Fruit fly (Drosophila melanogaster) whole organism, embryonic: ENCODE data around the gene CG32647.

Experiments used
- Adf1 ChIP-seq: fragments of 200-800 bp; sonication (Bioruptor generic); IDR thresholded peaks from 2 replicates; pipeline ENCODE4 v1.3.6; 2022; ENCODE audit warnings: missing biosample characterization, missing genetic modification characterization
- Atf6 ChIP-seq: fragments of 200-800 bp; sonication (Bioruptor generic); IDR thresholded peaks from 2 replicates; pipeline ENCODE4 v1.3.6; 2022; ENCODE audit warnings: missing biosample characterization, missing genetic modification characterization
- CG11085 ChIP-seq: fragments of 200-800 bp; sonication (Bioruptor generic); IDR thresholded peaks from 2 replicates; pipeline ENCODE4 v1.3.6; 2022; ENCODE audit warnings: missing biosample characterization, missing genetic modification characterization
- CG1233 ChIP-seq: fragments of 200-800 bp; sonication (Bioruptor generic); optimal IDR thresholded peaks from 4 replicates; lab custom pipeline; 2018; ENCODE audit warnings: missing biosample characterization, mild to moderate bottlenecking, missing genetic modification characterization
- CG12391 ChIP-seq: fragments of 200-800 bp; sonication (Bioruptor generic); optimal IDR thresholded peaks from 3 replicates; lab custom pipeline; 2018; ENCODE audit warnings: missing biosample characterization, mild to moderate bottlenecking, missing genetic modification characterization, moderate library complexity
- CG12769 ChIP-seq: fragments of 200-800 bp; sonication (Bioruptor generic); optimal IDR thresholded peaks from 2 replicates; lab custom pipeline; 2019; ENCODE audit warnings: missing biosample characterization, mild to moderate bottlenecking, missing genetic modification characterization, moderate library complexity
- CG13894 ChIP-seq: fragments of 200-800 bp; sonication (Bioruptor generic); optimal IDR thresholded peaks from 3 replicates; lab custom pipeline; 2018; ENCODE audit warnings: missing biosample characterization, mild to moderate bottlenecking, missing genetic modification characterization, moderate library complexity
- CG14860 ChIP-seq: fragments of 200-800 bp; sonication (Bioruptor generic); IDR thresholded peaks from 3 replicates; pipeline ENCODE4 v1.3.6; 2022; ENCODE audit warnings: missing biosample characterization, missing genetic modification characterization; ENCODE audit not compliant: partially characterized antibody
- CG15073 ChIP-seq: fragments of 200-800 bp; sonication (Bioruptor generic); optimal IDR thresholded peaks from 2 replicates; lab custom pipeline; 2016; ENCODE audit warnings: missing biosample characterization, missing genetic modification characterization
- CG17328 ChIP-seq: fragments of 200-800 bp; sonication (Bioruptor generic); IDR thresholded peaks from 2 replicates; pipeline ENCODE4 v1.3.6; 2022; ENCODE audit warnings: missing biosample characterization, missing genetic modification characterization
- CG17385 ChIP-seq: fragments of 200-800 bp; sonication (Bioruptor generic); optimal IDR thresholded peaks from 3 replicates; lab custom pipeline; 2018; ENCODE audit warnings: missing biosample characterization, mild to moderate bottlenecking, missing genetic modification characterization
- CG17802 ChIP-seq: fragments of 200-800 bp; sonication (Bioruptor generic); optimal IDR thresholded peaks from 2 replicates; lab custom pipeline; 2018; ENCODE audit warnings: missing biosample characterization, mild to moderate bottlenecking, missing genetic modification characterization, moderate library complexity
- CG2199 ChIP-seq: fragments of 200-800 bp; sonication (Bioruptor generic); IDR thresholded peaks from 3 replicates; pipeline ENCODE4 v1.3.6; 2022; ENCODE audit warnings: missing biosample characterization, missing genetic modification characterization
- CG31365 ChIP-seq: fragments of 200-800 bp; sonication (Bioruptor generic); optimal IDR thresholded peaks from 2 replicates; lab custom pipeline; 2018; ENCODE audit warnings: missing biosample characterization, mild to moderate bottlenecking, missing genetic modification characterization
- CG3407 ChIP-seq: fragments of 200-800 bp; sonication (Bioruptor generic); optimal IDR thresholded peaks from 2 replicates; lab custom pipeline; 2018; ENCODE audit warnings: missing biosample characterization, mild to moderate bottlenecking, missing genetic modification characterization
- CG34422 ChIP-seq: fragments of 200-800 bp; sonication (Bioruptor generic); IDR thresholded peaks from 3 replicates; pipeline ENCODE4 v1.3.6; 2022; ENCODE audit warnings: missing biosample characterization, missing genetic modification characterization
- CG4730 ChIP-seq: fragments of 200-800 bp; sonication (Bioruptor generic); IDR thresholded peaks from 2 replicates; pipeline ENCODE4 v1.3.6; 2022; ENCODE audit warnings: missing biosample characterization, missing genetic modification characterization
- CG8290 ChIP-seq, 3 experiments: fragments of 200-800 bp; sonication (Bioruptor generic); optimal IDR thresholded peaks; 2 replicates each; lab custom pipeline; 2016 to 2019; ENCODE audit warnings: missing biosample characterization in 3 of 3, missing genetic modification characterization in 3 of 3, mild to moderate bottlenecking in 2 of 3, moderate library complexity in 1 of 3
- CG8765 ChIP-seq: fragments of 200-800 bp; sonication (Bioruptor generic); IDR thresholded peaks from 2 replicates; pipeline ENCODE4 v1.3.6; 2022; ENCODE audit warnings: missing biosample characterization, missing genetic modification characterization
- CG9437 ChIP-seq: fragments of 200-800 bp; sonication (Bioruptor generic); optimal IDR thresholded peaks from 2 replicates; lab custom pipeline; 2018; ENCODE audit warnings: missing biosample characterization, mild to moderate bottlenecking, missing genetic modification characterization
- Dbx ChIP-seq: fragments of 200-800 bp; sonication (Bioruptor generic); IDR thresholded peaks from 3 replicates; pipeline ENCODE4 v1.3.6; 2022; ENCODE audit warnings: missing biosample characterization, missing genetic modification characterization
- Dip2 ChIP-seq: fragments of 200-800 bp; sonication (Bioruptor generic); IDR thresholded peaks from 2 replicates; pipeline ENCODE4 v1.3.6; 2022; ENCODE audit warnings: missing biosample characterization, missing genetic modification characterization
- Doc2 ChIP-seq: fragments of 200-800 bp; sonication (Bioruptor generic); IDR thresholded peaks from 2 replicates; pipeline ENCODE4 v1.3.6; 2022; ENCODE audit warnings: missing biosample characterization, missing genetic modification characterization
- Doc3 ChIP-seq: fragments of 200-800 bp; sonication (Bioruptor generic); IDR thresholded peaks from 3 replicates; pipeline ENCODE4 v1.3.6; 2022; ENCODE audit warnings: missing biosample characterization, missing genetic modification characterization; ENCODE audit not compliant: partially characterized antibody
- Fer1 ChIP-seq: fragments of 200-800 bp; sonication (Bioruptor generic); optimal IDR thresholded peaks from 2 replicates; lab custom pipeline; 2017; ENCODE audit warnings: missing biosample characterization, mild to moderate bottlenecking, missing genetic modification characterization
- Med ChIP-seq: fragments of 200-800 bp; sonication (Bioruptor generic); peaks from one replicate; lab custom pipeline; 2016; ENCODE audit warnings: missing biosample characterization, missing genetic modification characterization, mild to moderate bottlenecking, inconsistent platforms, moderate library complexity
- Pdp1 ChIP-seq, 2 experiments: fragments of 200-800 bp; sonication (Bioruptor generic); optimal IDR thresholded peaks; 3 replicates each; lab custom pipeline; 2016; ENCODE audit warnings: missing biosample characterization in 2 of 2, missing genetic modification characterization in 2 of 2, mild to moderate bottlenecking in 1 of 2, moderate library complexity in 1 of 2
- Six4 ChIP-seq: fragments of 200-800 bp; sonication (Bioruptor generic); optimal IDR thresholded peaks from 2 replicates; lab custom pipeline; 2016; ENCODE audit warnings: missing biosample characterization, missing genetic modification characterization
- YL-1 ChIP-seq: fragments of 200-800 bp; sonication (Bioruptor generic); optimal IDR thresholded peaks from 3 replicates; lab custom pipeline; 2017; ENCODE audit warnings: missing biosample characterization, mild to moderate bottlenecking, missing genetic modification characterization
- abd-A ChIP-seq: fragments of 200-800 bp; sonication (Bioruptor generic); optimal IDR thresholded peaks from 3 replicates; lab custom pipeline; 2019; ENCODE audit warnings: missing biosample characterization, mild to moderate bottlenecking, missing genetic modification characterization, moderate library complexity
- cg ChIP-seq: fragments of 200-800 bp; sonication (Bioruptor generic); optimal IDR thresholded peaks from 3 replicates; lab custom pipeline; 2019; ENCODE audit warnings: missing biosample characterization, mild to moderate bottlenecking, missing genetic modification characterization, moderate library complexity
- chinmo ChIP-seq: fragments of 200-800 bp; sonication (Bioruptor generic); IDR thresholded peaks from 4 replicates; pipeline ENCODE4 v1.3.6; 2022; ENCODE audit warnings: missing biosample characterization, missing genetic modification characterization; ENCODE audit not compliant: partially characterized antibody
- chm ChIP-seq: fragments of 200-800 bp; sonication (Bioruptor generic); IDR thresholded peaks from 2 replicates; pipeline ENCODE4 v1.3.6; 2022; ENCODE audit warnings: missing biosample characterization, missing genetic modification characterization
- ci ChIP-seq: fragments of 200-800 bp; sonication (Bioruptor generic); IDR thresholded peaks from 3 replicates; pipeline ENCODE4 v1.3.6; 2022; ENCODE audit warnings: missing biosample characterization, missing genetic modification characterization
- dati ChIP-seq: fragments of 200-800 bp; sonication (Bioruptor generic); IDR thresholded peaks from 2 replicates; pipeline ENCODE4 v1.3.6; 2022; ENCODE audit warnings: missing biosample characterization, missing genetic modification characterization
- gsb ChIP-seq: fragments of 200-800 bp; sonication (Bioruptor generic); IDR thresholded peaks from 2 replicates; pipeline ENCODE4 v1.3.6; 2022; ENCODE audit warnings: missing biosample characterization, missing genetic modification characterization
- jigr1 ChIP-seq: fragments of 200-800 bp; sonication (Bioruptor generic); IDR thresholded peaks from 3 replicates; pipeline ENCODE4 v1.3.6; 2022; ENCODE audit warnings: missing biosample characterization, missing genetic modification characterization
- lab ChIP-seq: fragments of 200-800 bp; sonication (Bioruptor generic); optimal IDR thresholded peaks from 3 replicates; lab custom pipeline; 2017; ENCODE audit warnings: missing biosample characterization, missing genetic modification characterization, mild to moderate bottlenecking, moderate library complexity, missing genetic modification reagents
- mld ChIP-seq: fragments of 200-800 bp; sonication (Bioruptor generic); IDR thresholded peaks from 3 replicates; pipeline ENCODE4 v1.3.6; 2022; ENCODE audit warnings: missing biosample characterization, missing genetic modification characterization; ENCODE audit not compliant: partially characterized antibody
- onecut ChIP-seq: fragments of 200-800 bp; sonication (Bioruptor generic); IDR thresholded peaks from 2 replicates; pipeline ENCODE4 v1.3.6; 2022; ENCODE audit warnings: missing biosample characterization, missing genetic modification characterization
- pros ChIP-seq: fragments of 200-800 bp; sonication (Bioruptor generic); optimal IDR thresholded peaks from 3 replicates; lab custom pipeline; 2019; ENCODE audit warnings: missing biosample characterization, mild to moderate bottlenecking, missing genetic modification characterization, moderate library complexity
- run ChIP-seq: fragments of 200-800 bp; sonication (Bioruptor generic); optimal IDR thresholded peaks from 3 replicates; lab custom pipeline; 2018; ENCODE audit warnings: missing biosample characterization, mild to moderate bottlenecking, missing genetic modification characterization
- sd ChIP-seq: fragments of 200-800 bp; sonication (Bioruptor generic); optimal IDR thresholded peaks from 3 replicates; lab custom pipeline; 2018; ENCODE audit warnings: missing biosample characterization, mild to moderate bottlenecking, missing genetic modification characterization, moderate library complexity
- sens-2 ChIP-seq: fragments of 200-800 bp; sonication (Bioruptor generic); IDR thresholded peaks from 2 replicates; pipeline ENCODE4 v1.3.6; 2022; ENCODE audit warnings: missing biosample characterization, missing genetic modification characterization
- slp2 ChIP-seq: fragments of 200-800 bp; sonication (Bioruptor generic); optimal IDR thresholded peaks from 2 replicates; lab custom pipeline; 2016; ENCODE audit warnings: missing biosample characterization, missing genetic modification characterization
- sr ChIP-seq: fragments of 200-800 bp; sonication (Bioruptor generic); IDR thresholded peaks from 3 replicates; pipeline ENCODE4 v1.3.6; 2022; ENCODE audit warnings: missing biosample characterization, missing genetic modification characterization
- stc ChIP-seq: fragments of 200-800 bp; sonication (Bioruptor generic); IDR thresholded peaks from 2 replicates; pipeline ENCODE4 v1.3.6; 2022; ENCODE audit warnings: missing biosample characterization, missing genetic modification characterization
- twi ChIP-seq: fragments of 200-800 bp; optimal IDR thresholded peaks from 2 replicates; lab custom pipeline; 2019; ENCODE audit warnings: missing biosample characterization, mild to moderate bottlenecking, missing genetic modification characterization, moderate library complexity
- unpg ChIP-seq: fragments of 200-800 bp; sonication (Bioruptor generic); optimal IDR thresholded peaks from 3 replicates; lab custom pipeline; 2018; ENCODE audit warnings: missing biosample characterization, mild to moderate bottlenecking, missing genetic modification characterization, moderate library complexity
- vfl ChIP-seq: fragments of 200-800 bp; sonication (Bioruptor generic); optimal IDR thresholded peaks from 2 replicates; lab custom pipeline; 2016; ENCODE audit warnings: missing biosample characterization, missing genetic modification characterization
- zfh2 ChIP-seq: fragments of 200-800 bp; sonication (Bioruptor generic); optimal IDR thresholded peaks from 2 replicates; lab custom pipeline; 2016; ENCODE audit warnings: missing biosample characterization, missing genetic modification characterization

The CG32647 gene

dm6 chrX:12734354-12734709, 50.4 kb downstream of the CG32647 start (continued):
- TF ChIP-seq CG15073, result no peak
- no peak for TF ChIP-seq CG11085
- peak; percentile 27; the same call in 1 of the 4 replicates for TF ChIP-seq chinmo (GFP tag; lab: Robert Waterston, UW)
- 0 out of 3 replicates have a peak, but pooled peaks have one; percentile 26 for TF ChIP-seq CG2199 (GFP tag; lab: Robert Waterston, UW)
- peak; percentile 20; the same call in 1 of the 2 replicates for TF ChIP-seq stc (GFP tag; lab: Robert Waterston, UW)
- TF ChIP-seq CG17328, result no peak; the same call in 1 of the 2 replicates
- no peak for TF ChIP-seq CG17802 (tag; lab: Kevin White, UChicago)
- no peak for TF ChIP-seq slp2
- TF ChIP-seq Med, result peak; percentile 74
- no peak for TF ChIP-seq CG4730 (GFP tag; lab: Robert Waterston, UW)
- no peak for TF ChIP-seq mld (GFP tag; lab: Robert Waterston, UW)
- no peak for TF ChIP-seq YL-1 (GFP tag; lab: Kevin White, UChicago)
- no peak for TF ChIP-seq zfh2
- no peak for TF ChIP-seq run (tag; lab: Kevin White, UChicago)
- TF ChIP-seq CG31365, result no peak
- no peak for TF ChIP-seq CG12391
- TF ChIP-seq jigr1 (GFP tag; lab: Robert Waterston, UW), result no peak
- no peak for TF ChIP-seq CG17385 (GFP tag; lab: Kevin White, UChicago)
- no peak for TF ChIP-seq Six4
- no peak for TF ChIP-seq unpg (GFP tag; lab: Kevin White, UChicago)
- no peak for TF ChIP-seq CG9437 (GFP tag; lab: Kevin White, UChicago)
- TF ChIP-seq CG14860 (GFP tag; lab: Robert Waterston, UW), result no peak
- no peak for TF ChIP-seq vfl

- TF ChIP-seq CG3407 (GFP tag; lab: Kevin White, UChicago) (peak; percentile 99), twi (peak; percentile 51), Dip2 (GFP tag; lab: Robert Waterston, UW) (no peak), ci (GFP tag; lab: Robert Waterston, UW) (peak; percentile 42; the same call in 1 of the 3 replicates), CG2199 (GFP tag; lab: Robert Waterston, UW) (peak; percentile 63; the same call in 1 of the 3 replicates), CG8290 (GFP tag; optimal IDR thresholded peaks at IDR 0.05; lab: Kevin White, UChicago) (no peak), CG8290 (tag; optimal IDR thresholded peaks at IDR 0.05; lab: Kevin White, UChicago) (peak in 1 of 2 experiments; percentile 9), Adf1 (GFP tag; lab: Robert Waterston, UW) (peak; percentile 86), CG34422 (GFP tag; lab: Robert Waterston, UW) (peak; percentile 13; the same call in 1 of the 3 replicates), CG12769 (tag; lab: Kevin White, UChicago) (peak; percentile 39), Doc3 (GFP tag; lab: Robert Waterston, UW) (no peak), pros (GFP tag; lab: Kevin White, UChicago) (peak; percentile 20), CG13894 (tag; lab: Kevin White, UChicago) (peak; percentile 25), sd (tag; lab: Kevin White, UChicago) (peak; percentile 13), onecut (GFP tag; lab: Robert Waterston, UW) (peak; percentile 7; the same call in 1 of the 2 replicates), chm (GFP tag; lab: Robert Waterston, UW) (0 out of 2 replicates have a peak, but pooled peaks have one; percentile 9), abd-A (tag; lab: Kevin White, UChicago) (peak; percentile 34), Pdp1 (GFP tag; optimal IDR thresholded peaks at IDR 0.05; lab: Kevin White, UChicago) (peak in 1 of 2 experiments; percentile 23), Doc2 (GFP tag; lab: Robert Waterston, UW) (no peak), Med (peak; percentile 76), Atf6 (GFP tag; lab: Robert Waterston, UW) (no peak), Fer1 (GFP tag; lab: Kevin White, UChicago) (peak; percentile 1), lab (peak; percentile 42), CG1233 (no peak), dati (GFP tag; lab: Robert Waterston, UW) (no peak), cg (GFP tag; lab: Kevin White, UChicago) (peak; percentile 86), CG8765 (GFP tag; lab: Robert Waterston, UW) (no peak), Dbx (no peak), sr (GFP tag; lab: Robert Waterston, UW) (peak; percentile 63; the same call in 2 of the 3 replicates), gsb (GFP tag; lab: Robert Waterston, UW) (no peak), sens-2 (GFP tag; lab: Robert Waterston, UW) (no peak)
These were observed 51.0 kb downstream of the CG32647 start for dm6 chrX:12733770-12734189.
